Worm (Caenorhabditis elegans) whole organism, L1 larva: Measurements from ENCODE around the gene srh-135.

Experiments
- aly-2 ChIP-seq: fragments of 150-350 bp; optimal IDR thresholded peaks from 2 replicates; lab custom pipeline; 2014; ENCODE audit warnings: missing biosample characterization, missing genetic modification characterization
- ces-1 ChIP-seq: fragments of 150-350 bp; optimal IDR thresholded peaks from 2 replicates; lab custom pipeline; 2014; ENCODE audit warnings: missing biosample characterization, missing genetic modification reagents, missing genetic modification characterization
- grh-1 ChIP-seq: fragments of 200-800 bp; sonication (Bioruptor generic); IDR thresholded peaks from 2 replicates; pipeline ENCODE4 v1.3.6; 2022; ENCODE audit warnings: missing genetic modification reagents, missing genetic modification characterization, missing compliant biosample characterization
- tbx-2 ChIP-seq: sonication (generic microtip); optimal IDR thresholded peaks from 2 replicates; lab custom pipeline; 2016; ENCODE audit warnings: missing genetic modification characterization, missing compliant biosample characterization

- TF ChIP-seq grh-1 (no peak), tbx-2 (tag; lab: Kevin White, UChicago) (no peak), aly-2 (no peak), ces-1 (GFP tag; lab: Kevin White, UChicago) (no peak)
Observed at ce11 chrII:10261261-10261660, 34.3 kb upstream of the srh-135 start.
